Worm (Caenorhabditis elegans) whole organism, L4 larva: ENCODE measurements around the gene ZK546.4.

Experiments used
- daf-12 ChIP-seq: fragments of 150-350 bp; optimal IDR thresholded peaks from 2 replicates; lab custom pipeline; 2014; ENCODE audit warnings: missing biosample characterization, missing genetic modification reagents, missing genetic modification characterization
- skn-1 ChIP-seq: fragments of 150-350 bp; optimal IDR thresholded peaks from 2 replicates; lab custom pipeline; 2014; ENCODE audit warnings: missing biosample characterization, missing genetic modification characterization
- snpc-1.2 ChIP-seq: fragments of 200-800 bp; sonication (Bioruptor generic); IDR thresholded peaks from 2 replicates; pipeline ENCODE4 v1.3.6; 2022; ENCODE audit warnings: missing genetic modification reagents, missing genetic modification characterization, missing compliant biosample characterization
- unc-62 ChIP-seq, 3 experiments: fragments of 150-350 bp in 1 of 3; sonication (generic microtip); optimal IDR thresholded peaks in 2 of 3; peaks in 1 of 3; 1 replicate in 1 of 3; 2 replicates in 2 of 3; lab custom pipeline; 2014 to 2017; ENCODE audit warnings: missing biosample characterization in 3 of 3, missing genetic modification characterization in 3 of 3, missing genetic modification reagents in 3 of 3, missing genotype in 1 of 3

- TF ChIP-seq daf-12 (tag; lab: Kevin White, UChicago) (no peak), snpc-1.2 (no peak), unc-62 (GFP tag; optimal IDR thresholded peaks at IDR 0.05 in 1 of 2; lab: Kevin White, UChicago) (no peak), unc-62 (tag; optimal IDR thresholded peaks at IDR 0.05; lab: Kevin White, UChicago) (no peak), skn-1 (tag; lab: Kevin White, UChicago) (no peak)
These were observed 2.9 kb upstream of the ZK546.4 start, which contains the start of gene gst-30 for ce11 chrII:4934954-4935353.
